Worm (Caenorhabditis elegans) whole organism, L4 larva: ENCODE results near the gene F47H4.2.

Experiments used
- Y75B8A.6 ChIP-seq: fragments of 200-800 bp; sonication (Bioruptor generic); IDR thresholded peaks from 2 replicates; pipeline ENCODE4 v1.3.6; 2022; ENCODE audit warnings: missing genetic modification reagents, missing genetic modification characterization, missing compliant biosample characterization
- aly-2 ChIP-seq: sonication (generic microtip); optimal IDR thresholded peaks from 2 replicates; lab custom pipeline; 2018; ENCODE audit warnings: missing biosample characterization, missing genetic modification characterization
- cey-2 ChIP-seq: sonication (generic microtip); optimal IDR thresholded peaks from 3 replicates; lab custom pipeline; 2017; ENCODE audit warnings: missing genetic modification characterization, mild to moderate bottlenecking, missing compliant biosample characterization, antibody characterized with exemption, borderline replicate concordance; ENCODE audit not compliant: insufficient read depth
- dpl-1 ChIP-seq: fragments of 150-350 bp; optimal IDR thresholded peaks from 2 replicates; lab custom pipeline; 2014; ENCODE audit warnings: missing biosample characterization, missing genetic modification reagents, missing genetic modification characterization
- dve-1 ChIP-seq: sonication (generic microtip); optimal IDR thresholded peaks from 2 replicates; lab custom pipeline; 2017; ENCODE audit warnings: antibody characterized with exemption, mild to moderate bottlenecking, missing genetic modification characterization, missing compliant biosample characterization; ENCODE audit not compliant: insufficient read depth
- nhr-76 ChIP-seq: fragments of 150-350 bp; optimal IDR thresholded peaks from 2 replicates; lab custom pipeline; 2014; ENCODE audit warnings: missing biosample characterization, missing genetic modification characterization

DNA sequence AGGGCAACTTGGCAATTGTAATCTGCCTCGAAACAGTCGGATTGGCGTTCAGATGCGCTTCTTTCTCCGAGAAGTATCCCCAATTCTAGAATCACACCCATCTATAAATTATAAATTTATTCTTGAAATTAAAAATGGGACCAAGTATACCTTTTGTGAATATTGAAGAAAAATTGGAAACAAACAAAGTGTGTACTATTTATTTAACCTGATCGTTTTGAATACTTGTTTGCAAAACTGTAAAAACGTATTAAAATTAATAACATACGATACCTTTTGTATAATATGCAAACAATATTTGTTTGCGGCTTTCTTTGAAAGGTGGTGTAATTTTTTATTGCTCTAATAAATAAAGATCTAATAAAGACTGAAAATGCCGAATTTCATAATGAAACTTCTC lies 40.7 kb upstream of the F47H4.2 start, which contains the start of gene Y61B8B.3:
- TF ChIP-seq aly-2 (tag; lab: Kevin White, UChicago) (no peak), nhr-76 (tag; lab: Kevin White, UChicago) (no peak), dve-1 (no peak), dpl-1 (GFP tag; lab: Kevin White, UChicago) (no peak), cey-2 (tag; lab: Kevin White, UChicago) (no peak), Y75B8A.6 (no peak)
